Fruit fly (Drosophila melanogaster) whole organism, embryonic: Measurements from ENCODE around the gene CG33298.

Experiments used
- ATbp ChIP-seq: fragments of 200-800 bp; sonication (Bioruptor generic); optimal IDR thresholded peaks from 2 replicates; lab custom pipeline; 2017; ENCODE audit warnings: missing biosample characterization, mild to moderate bottlenecking, missing genetic modification characterization, missing genetic modification reagents
- Asciz ChIP-seq: fragments of 200-800 bp; sonication (Bioruptor generic); optimal IDR thresholded peaks from 2 replicates; lab custom pipeline; 2017; ENCODE audit warnings: missing biosample characterization, mild to moderate bottlenecking, missing genetic modification characterization, missing genetic modification reagents
- Awh ChIP-seq: fragments of 200-800 bp; sonication (Bioruptor generic); IDR thresholded peaks from 2 replicates; pipeline ENCODE4, ENCODE4 v1.3.6; 2022; ENCODE audit warnings: missing biosample characterization, missing genetic modification characterization
- CG11696 ChIP-seq: fragments of 200-800 bp; sonication (Bioruptor generic); IDR thresholded peaks from 2 replicates; pipeline ENCODE4 v1.3.6; 2022; ENCODE audit warnings: missing biosample characterization, missing genetic modification characterization
- CG12659 ChIP-seq: fragments of 200-800 bp; sonication (Bioruptor generic); optimal IDR thresholded peaks from 3 replicates; lab custom pipeline; 2017; ENCODE audit warnings: mild to moderate bottlenecking, missing biosample characterization, missing genetic modification reagents, missing genetic modification characterization
- CG12769 ChIP-seq: fragments of 200-800 bp; sonication (Bioruptor generic); optimal IDR thresholded peaks from 2 replicates; lab custom pipeline; 2019; ENCODE audit warnings: missing biosample characterization, mild to moderate bottlenecking, missing genetic modification characterization, moderate library complexity
- CG13296 ChIP-seq: fragments of 200-800 bp; sonication (Bioruptor generic); optimal IDR thresholded peaks from 3 replicates; lab custom pipeline; 2018; ENCODE audit warnings: missing biosample characterization, mild to moderate bottlenecking, missing genetic modification characterization
- CG13775 ChIP-seq: fragments of 200-800 bp; sonication (Bioruptor generic); optimal IDR thresholded peaks from 3 replicates; lab custom pipeline; 2017; ENCODE audit warnings: missing biosample characterization, mild to moderate bottlenecking, missing genetic modification characterization
- CG1529 ChIP-seq: fragments of 200-800 bp; sonication (Bioruptor generic); optimal IDR thresholded peaks from 3 replicates; lab custom pipeline; 2018; ENCODE audit warnings: missing biosample characterization, missing genetic modification characterization
- CG1602 ChIP-seq: fragments of 200-800 bp; sonication (Bioruptor generic); optimal IDR thresholded peaks from 3 replicates; lab custom pipeline; 2016; ENCODE audit warnings: missing biosample characterization, missing genetic modification characterization
- CG1603 ChIP-seq: fragments of 200-800 bp; sonication (Bioruptor generic); optimal IDR thresholded peaks from 2 replicates; lab custom pipeline; 2019; ENCODE audit warnings: missing biosample characterization, mild to moderate bottlenecking, missing genetic modification characterization, moderate library complexity
- CG16779 ChIP-seq: fragments of 200-800 bp; sonication (Bioruptor generic); IDR thresholded peaks from 2 replicates; pipeline ENCODE4 v1.3.6; 2022; ENCODE audit warnings: missing biosample characterization, missing genetic modification characterization
- CG17802 ChIP-seq: fragments of 200-800 bp; sonication (Bioruptor generic); optimal IDR thresholded peaks from 2 replicates; lab custom pipeline; 2018; ENCODE audit warnings: missing biosample characterization, mild to moderate bottlenecking, missing genetic modification characterization, moderate library complexity
- CG18764 ChIP-seq: fragments of 200-800 bp; sonication (Bioruptor generic); optimal IDR thresholded peaks from 3 replicates; lab custom pipeline; 2016; ENCODE audit warnings: missing biosample characterization, missing genetic modification characterization
- CG2889 ChIP-seq: fragments of 200-800 bp; sonication (Bioruptor generic); IDR thresholded peaks from 3 replicates; pipeline ENCODE4 v1.3.6; 2022; ENCODE audit warnings: missing biosample characterization, missing genetic modification characterization
- CG32532 ChIP-seq: fragments of 200-800 bp; sonication (Bioruptor generic); IDR thresholded peaks from 2 replicates; pipeline ENCODE4 v1.3.6; 2022; ENCODE audit warnings: missing biosample characterization, missing genetic modification characterization
- CG33557 ChIP-seq: fragments of 200-800 bp; sonication (Bioruptor generic); optimal IDR thresholded peaks from 2 replicates; lab custom pipeline; 2019; ENCODE audit warnings: missing biosample characterization, mild to moderate bottlenecking, missing genetic modification characterization, moderate library complexity
- CG4328 ChIP-seq: fragments of 200-800 bp; sonication (Bioruptor generic); optimal IDR thresholded peaks from 3 replicates; lab custom pipeline; 2017; ENCODE audit warnings: missing biosample characterization, missing genetic modification reagents, missing genetic modification characterization
- CG4404 ChIP-seq: fragments of 200-800 bp; sonication (Bioruptor generic); IDR thresholded peaks from 2 replicates; pipeline ENCODE4 v1.3.6; 2022; ENCODE audit warnings: missing biosample characterization, missing genetic modification characterization
- CG4617 ChIP-seq: fragments of 200-800 bp; sonication (Bioruptor generic); optimal IDR thresholded peaks from 3 replicates; lab custom pipeline; 2016; ENCODE audit warnings: missing biosample characterization, missing genetic modification characterization, borderline replicate concordance
- CG6765 ChIP-seq: fragments of 200-800 bp; sonication (Bioruptor generic); optimal IDR thresholded peaks from 3 replicates; lab custom pipeline; 2017; ENCODE audit warnings: missing biosample characterization, mild to moderate bottlenecking, missing genetic modification characterization
- CG7839 ChIP-seq: fragments of 200-800 bp; sonication (Bioruptor generic); optimal IDR thresholded peaks from 3 replicates; lab custom pipeline; 2018; ENCODE audit warnings: missing biosample characterization, mild to moderate bottlenecking, missing genetic modification characterization, moderate library complexity
- CG8089 ChIP-seq: fragments of 200-800 bp; sonication (Bioruptor generic); optimal IDR thresholded peaks from 3 replicates; lab custom pipeline; 2016; ENCODE audit warnings: missing biosample characterization, missing genetic modification characterization
- CG9437 ChIP-seq: fragments of 200-800 bp; sonication (Bioruptor generic); optimal IDR thresholded peaks from 2 replicates; lab custom pipeline; 2018; ENCODE audit warnings: missing biosample characterization, mild to moderate bottlenecking, missing genetic modification characterization
- CG9817 ChIP-seq: fragments of 200-800 bp; sonication (Bioruptor generic); optimal IDR thresholded peaks from 2 replicates; lab custom pipeline; 2018; ENCODE audit warnings: missing biosample characterization, mild to moderate bottlenecking, missing genetic modification characterization, moderate library complexity
- CTCF ChIP-seq: fragments of 200-800 bp; sonication (Bioruptor generic); optimal IDR thresholded peaks from 2 replicates; lab custom pipeline; 2017; ENCODE audit warnings: missing biosample characterization, mild to moderate bottlenecking, missing genetic modification characterization, moderate library complexity
- Dip3 ChIP-seq: fragments of 200-800 bp; sonication (Bioruptor generic); optimal IDR thresholded peaks from 3 replicates; lab custom pipeline; 2016; ENCODE audit warnings: missing biosample characterization, missing genetic modification characterization
- E2f2 ChIP-seq: fragments of 200-800 bp; sonication (Bioruptor generic); IDR thresholded peaks from 2 replicates; pipeline ENCODE4 v1.3.6; 2022; ENCODE audit warnings: missing biosample characterization, missing genetic modification characterization
- Eip74EF ChIP-seq, 2 experiments: fragments of 200-800 bp in 1 of 2; fragments of >200 bp in 1 of 2; sonication (Bioruptor generic) in 1 of 2; optimal IDR thresholded peaks; 2 replicates each; lab custom pipeline; 2017 to 2019; ENCODE audit warnings: missing biosample characterization in 2 of 2, missing genetic modification characterization in 2 of 2, mild to moderate bottlenecking in 1 of 2, moderate library complexity in 1 of 2
- Hr78 ChIP-seq, 2 experiments: fragments of 200-800 bp in 1 of 2; fragments of >200 bp in 1 of 2; sonication (Bioruptor generic) in 1 of 2; optimal IDR thresholded peaks; 2 replicates each; lab custom pipeline; 2017 to 2019; ENCODE audit warnings: missing biosample characterization in 2 of 2, missing genetic modification characterization in 2 of 2, mild to moderate bottlenecking in 1 of 2, moderate library complexity in 1 of 2
- Kr ChIP-seq: fragments of 200-800 bp; sonication (Bioruptor generic); optimal IDR thresholded peaks from 2 replicates; lab custom pipeline; 2017; ENCODE audit warnings: missing biosample characterization, mild to moderate bottlenecking, missing genetic modification characterization
- Scr ChIP-seq: fragments of 200-800 bp; sonication (Bioruptor generic); IDR thresholded peaks from 2 replicates; pipeline ENCODE4 v1.3.6; 2022; ENCODE audit warnings: missing biosample characterization, missing genetic modification characterization; ENCODE audit not compliant: partially characterized antibody
- YL-1 ChIP-seq: fragments of 200-800 bp; sonication (Bioruptor generic); optimal IDR thresholded peaks from 3 replicates; lab custom pipeline; 2017; ENCODE audit warnings: missing biosample characterization, mild to moderate bottlenecking, missing genetic modification characterization
- abd-A ChIP-seq: fragments of 200-800 bp; sonication (Bioruptor generic); optimal IDR thresholded peaks from 3 replicates; lab custom pipeline; 2019; ENCODE audit warnings: missing biosample characterization, mild to moderate bottlenecking, missing genetic modification characterization, moderate library complexity
- az2 ChIP-seq: fragments of 200-800 bp; sonication (Bioruptor generic); optimal IDR thresholded peaks from 3 replicates; lab custom pipeline; 2016; ENCODE audit warnings: missing biosample characterization, missing genetic modification characterization
- bowl ChIP-seq: fragments of 200-800 bp; sonication (Bioruptor generic); IDR thresholded peaks from 2 replicates; pipeline ENCODE4 v1.3.6; 2022; ENCODE audit warnings: missing biosample characterization, missing genetic modification characterization
- caup ChIP-seq: fragments of 200-800 bp; sonication (Bioruptor generic); optimal IDR thresholded peaks from 3 replicates; lab custom pipeline; 2017; ENCODE audit warnings: missing biosample characterization, mild to moderate bottlenecking, missing genetic modification characterization, moderate library complexity; ENCODE audit not compliant: severe bottlenecking
- chn ChIP-seq: fragments of 200-800 bp; sonication (Bioruptor generic); optimal IDR thresholded peaks from 2 replicates; lab custom pipeline; 2016; ENCODE audit warnings: missing biosample characterization, missing genetic modification characterization
- dmrt11E ChIP-seq: fragments of 200-800 bp; sonication (Bioruptor generic); optimal IDR thresholded peaks from 3 replicates; lab custom pipeline; 2018; ENCODE audit warnings: missing biosample characterization, mild to moderate bottlenecking, missing genetic modification characterization, moderate library complexity
- emc ChIP-seq: fragments of 200-800 bp; sonication (Bioruptor generic); optimal IDR thresholded peaks from 2 replicates; lab custom pipeline; 2016; ENCODE audit warnings: missing biosample characterization, missing genetic modification characterization
- ems ChIP-seq: fragments of 200-800 bp; sonication (Bioruptor generic); optimal IDR thresholded peaks from 3 replicates; lab custom pipeline; 2016; ENCODE audit warnings: missing biosample characterization, missing genetic modification characterization
- fd64A ChIP-seq: fragments of 200-800 bp; sonication (Bioruptor generic); optimal IDR thresholded peaks from 3 replicates; lab custom pipeline; 2018; ENCODE audit warnings: missing biosample characterization, mild to moderate bottlenecking, missing genetic modification characterization
- gcm ChIP-seq: fragments of 200-800 bp; sonication (Bioruptor generic); optimal IDR thresholded peaks from 2 replicates; lab custom pipeline; 2019; ENCODE audit warnings: missing biosample characterization, mild to moderate bottlenecking, missing genetic modification characterization, moderate library complexity
- hbn ChIP-seq: fragments of 200-800 bp; sonication (Bioruptor generic); IDR thresholded peaks from 2 replicates; pipeline ENCODE4 v1.3.6; 2022; ENCODE audit warnings: missing biosample characterization, missing genetic modification characterization; ENCODE audit not compliant: partially characterized antibody
- nau ChIP-seq: fragments of 200-800 bp; sonication (Bioruptor generic); optimal IDR thresholded peaks from 3 replicates; lab custom pipeline; 2017; ENCODE audit warnings: missing biosample characterization, mild to moderate bottlenecking, missing genetic modification characterization, missing genetic modification reagents
- sd ChIP-seq: fragments of 200-800 bp; sonication (Bioruptor generic); optimal IDR thresholded peaks from 3 replicates; lab custom pipeline; 2018; ENCODE audit warnings: missing biosample characterization, mild to moderate bottlenecking, missing genetic modification characterization, moderate library complexity
- sob ChIP-seq: fragments of 200-800 bp; sonication (Bioruptor generic); IDR thresholded peaks from 2 replicates; pipeline ENCODE4 v1.3.6; 2022; ENCODE audit warnings: missing biosample characterization, missing genetic modification characterization
- trh ChIP-seq: fragments of 200-800 bp; sonication (Bioruptor generic); optimal IDR thresholded peaks from 2 replicates; lab custom pipeline; 2016; ENCODE audit warnings: missing biosample characterization, missing genetic modification characterization
- twi ChIP-seq: fragments of 200-800 bp; optimal IDR thresholded peaks from 2 replicates; lab custom pipeline; 2019; ENCODE audit warnings: missing biosample characterization, mild to moderate bottlenecking, missing genetic modification characterization, moderate library complexity
- zen ChIP-seq: fragments of 200-800 bp; sonication (Bioruptor generic); optimal IDR thresholded peaks from 3 replicates; lab custom pipeline; 2018; ENCODE audit warnings: missing biosample characterization, mild to moderate bottlenecking, missing genetic modification characterization, moderate library complexity
- zfh1 ChIP-seq: fragments of 200-800 bp; sonication (Bioruptor generic); IDR thresholded peaks from 3 replicates; pipeline ENCODE4 v1.3.6; 2022; ENCODE audit warnings: missing biosample characterization, missing genetic modification characterization

CG33298 gene

DNA sequence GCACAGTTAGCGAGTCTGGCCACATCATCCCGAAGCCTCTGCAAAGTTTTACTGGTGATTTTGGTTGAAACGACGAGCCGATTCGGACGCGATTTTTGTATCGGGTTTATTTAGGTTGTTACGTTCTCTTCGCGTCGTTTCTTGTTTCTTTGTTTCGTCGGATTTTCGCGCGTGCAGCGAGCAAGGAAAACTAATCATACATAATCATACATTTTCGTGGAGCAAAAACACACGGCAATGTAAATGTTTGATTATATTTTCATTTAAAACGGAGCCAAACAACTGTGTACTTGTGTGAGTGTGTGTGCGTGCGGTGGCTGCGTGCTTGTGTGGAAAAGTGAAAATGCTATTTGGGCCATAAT lies at the start of gene CG33298 (continued):
- TF ChIP-seq CG11696 (GFP tag; lab: Robert Waterston, UW): no peak
- TF ChIP-seq Asciz: peak; percentile 20
- no peak for TF ChIP-seq hbn (GFP tag; lab: Robert Waterston, UW)
- no peak for TF ChIP-seq CG6765 (GFP tag; lab: Kevin White, UChicago)
- TF ChIP-seq sd (tag; lab: Kevin White, UChicago): peak; percentile 44
- no peak for TF ChIP-seq CG16779 (GFP tag; lab: Robert Waterston, UW)
- TF ChIP-seq YL-1: peak; percentile 24
- TF ChIP-seq CG12769 (tag; lab: Kevin White, UChicago): no peak
- TF ChIP-seq CG1602 (GFP tag; lab: Kevin White, UChicago): no peak
- TF ChIP-seq caup: no peak
- TF ChIP-seq CG8089: no peak
- TF ChIP-seq CG9437 (GFP tag; lab: Kevin White, UChicago): no peak
- TF ChIP-seq nau (GFP tag; lab: Kevin White, UChicago): peak; percentile 15
- TF ChIP-seq CG32532: no peak
- TF ChIP-seq zfh1 (GFP tag; lab: Robert Waterston, UW): no peak
- TF ChIP-seq CG33557 (GFP tag; lab: Kevin White, UChicago): no peak
- TF ChIP-seq Hr78 (GFP tag; optimal IDR thresholded peaks at IDR 0.05; lab: Kevin White, UChicago): no peak
- peak; percentile 39 for TF ChIP-seq CG12659 (GFP tag; lab: Kevin White, UChicago)
- TF ChIP-seq Kr: no peak
- no peak for TF ChIP-seq CG17802 (tag; lab: Kevin White, UChicago)
- TF ChIP-seq bowl (GFP tag; lab: Robert Waterston, UW): no peak; the same call in 1 of the 2 replicates
- no peak for TF ChIP-seq abd-A (tag; lab: Kevin White, UChicago)
- TF ChIP-seq zen: no peak
- TF ChIP-seq CTCF (GFP tag; lab: Kevin White, UChicago): no peak
- TF ChIP-seq Eip74EF (GFP tag; optimal IDR thresholded peaks at IDR 0.05; lab: Kevin White, UChicago): no peak
- TF ChIP-seq Scr (GFP tag; lab: Robert Waterston, UW): no peak
- no peak for TF ChIP-seq CG2889 (GFP tag; lab: Robert Waterston, UW)
- TF ChIP-seq CG13296 (GFP tag; lab: Kevin White, UChicago): peak; percentile 6
- TF ChIP-seq E2f2 (GFP tag; lab: Robert Waterston, UW): no peak
- TF ChIP-seq Dip3 (GFP tag; lab: Kevin White, UChicago): no peak
- no peak for TF ChIP-seq CG4328 (GFP tag; lab: Kevin White, UChicago)
- no peak for TF ChIP-seq ems (GFP tag; lab: Kevin White, UChicago)
- no peak for TF ChIP-seq gcm (GFP tag; lab: Kevin White, UChicago)
- TF ChIP-seq CG1529: no peak
- no peak for TF ChIP-seq chn (GFP tag; lab: Kevin White, UChicago)
- no peak for TF ChIP-seq twi (tag; lab: Kevin White, UChicago)
- TF ChIP-seq CG7839 (tag; lab: Kevin White, UChicago): no peak
- TF ChIP-seq ATbp (GFP tag; lab: Kevin White, UChicago): no peak
- no peak for TF ChIP-seq az2 (GFP tag; lab: Kevin White, UChicago)
- TF ChIP-seq Awh (GFP tag; lab: Robert Waterston, UW): no peak
- TF ChIP-seq CG18764: no peak
- no peak for TF ChIP-seq emc (GFP tag; lab: Kevin White, UChicago)
- TF ChIP-seq CG1603: peak; percentile 6
- TF ChIP-seq fd64A (GFP tag; lab: Kevin White, UChicago): no peak
- no peak for TF ChIP-seq trh (GFP tag; lab: Kevin White, UChicago)
- TF ChIP-seq sob (GFP tag; lab: Robert Waterston, UW): peak; percentile 31; the same call in 1 of the 2 replicates
- TF ChIP-seq dmrt11E: no peak
- no peak for TF ChIP-seq CG13775 (GFP tag; lab: Kevin White, UChicago)
- TF ChIP-seq CG4404 (GFP tag; lab: Robert Waterston, UW): no peak
- TF ChIP-seq CG9817: no peak
- TF ChIP-seq CG4617 (GFP tag; lab: Kevin White, UChicago): no peak
